Worm (Caenorhabditis elegans): ENCODE measurements around the gene col-41.

DNA sequence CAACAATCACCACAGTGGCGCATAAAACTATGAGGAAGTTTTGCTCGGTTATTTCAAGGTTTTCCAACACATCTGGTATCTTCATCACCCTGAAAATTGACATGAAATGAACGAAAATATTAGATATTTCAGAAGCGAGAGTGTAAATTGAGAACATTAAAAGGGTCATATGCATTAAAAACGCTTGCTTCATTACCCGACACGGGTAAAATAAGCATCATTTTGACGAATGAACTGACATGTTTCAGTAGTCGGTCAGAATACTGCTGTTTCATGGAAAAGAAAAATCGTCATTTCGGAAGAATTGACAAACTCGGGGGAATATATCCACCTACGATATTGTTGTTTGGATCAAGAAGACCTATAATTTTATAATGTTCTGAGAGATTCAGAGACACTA lies 22.8 kb upstream of the col-41 start, which contains the start of gene snt-7:
- TF ChIP-seq pqm-1 (tag; optimal IDR thresholded peaks at IDR 0.05) (no peak), skn-1 (tag; optimal IDR thresholded peaks at IDR 0.05) (no peak), dpl-1 (GFP tag; optimal IDR thresholded peaks at IDR 0.05) (no peak), Y5F2A.4 (GFP tag; optimal IDR thresholded peaks at IDR 0.05) (no peak), snpc-4 (tag; optimal IDR thresholded peaks at IDR 0.05) (no peak), mxl-3 (GFP tag; optimal IDR thresholded peaks at IDR 0.05) (no peak), nhr-10 (tag; optimal IDR thresholded peaks at IDR 0.05) (no peak), ctbp-1 (GFP tag; IDR thresholded peaks at IDR 0.05) (no peak), unc-62 (GFP tag; optimal IDR thresholded peaks at IDR 0.05 in 1 of 2) (peak in 1 of 2 experiments; percentile 25), unc-62 (tag; optimal IDR thresholded peaks at IDR 0.05) (no peak), ztf-11 (tag; optimal IDR thresholded peaks at IDR 0.05) (no peak), lin-39 (tag; optimal IDR thresholded peaks at IDR 0.05) (no peak), nhr-28 (tag; optimal IDR thresholded peaks at IDR 0.05) (no peak), nhr-76 (tag; optimal IDR thresholded peaks at IDR 0.05) (no peak)
